Fruit fly (Drosophila melanogaster) whole organism, embryonic: ENCODE data around the gene heph.
A peak's percentile ranks its signal among the peaks of the same experiment; 100 is the strongest.

Source experiments
- Asciz ChIP-seq: fragments of 200-800 bp; sonication (Bioruptor generic); optimal IDR thresholded peaks from 2 replicates; lab custom pipeline; 2017; ENCODE audit warnings: missing biosample characterization, mild to moderate bottlenecking, missing genetic modification characterization, missing genetic modification reagents
- Atf6 ChIP-seq: fragments of 200-800 bp; sonication (Bioruptor generic); IDR thresholded peaks from 2 replicates; pipeline ENCODE4 v1.3.6; 2022; ENCODE audit warnings: missing biosample characterization, missing genetic modification characterization
- BEAF-32 ChIP-seq: fragments of 200-800 bp; sonication (Bioruptor generic); optimal IDR thresholded peaks from 3 replicates; lab custom pipeline; 2017; ENCODE audit warnings: missing biosample characterization, missing genetic modification characterization, mild to moderate bottlenecking, moderate library complexity, missing genetic modification reagents
- Bgb ChIP-seq: fragments of 200-800 bp; sonication (Bioruptor generic); IDR thresholded peaks from 2 replicates; pipeline ENCODE4 v1.3.6; 2022; ENCODE audit warnings: missing biosample characterization, missing genetic modification characterization; ENCODE audit not compliant: partially characterized antibody
- CG11504 ChIP-seq: fragments of 200-800 bp; sonication (Bioruptor generic); optimal IDR thresholded peaks from 3 replicates; lab custom pipeline; 2019; ENCODE audit warnings: missing biosample characterization, mild to moderate bottlenecking, missing genetic modification characterization, moderate library complexity
- CG11723 ChIP-seq: fragments of 200-800 bp; sonication (Bioruptor generic); optimal IDR thresholded peaks from 2 replicates; lab custom pipeline; 2017; ENCODE audit warnings: missing biosample characterization, mild to moderate bottlenecking, missing genetic modification characterization
- CG12744 ChIP-seq: fragments of 200-800 bp; sonication (Bioruptor generic); optimal IDR thresholded peaks from 2 replicates; lab custom pipeline; 2016; ENCODE audit warnings: missing biosample characterization, missing genetic modification characterization
- CG14050 ChIP-seq: fragments of 200-800 bp; sonication (Bioruptor generic); IDR thresholded peaks from 3 replicates; pipeline ENCODE4 v1.3.6; 2022; ENCODE audit warnings: missing biosample characterization, missing genetic modification characterization
- CG17328 ChIP-seq: fragments of 200-800 bp; sonication (Bioruptor generic); IDR thresholded peaks from 2 replicates; pipeline ENCODE4 v1.3.6; 2022; ENCODE audit warnings: missing biosample characterization, missing genetic modification characterization
- CG17802 ChIP-seq: fragments of 200-800 bp; sonication (Bioruptor generic); optimal IDR thresholded peaks from 2 replicates; lab custom pipeline; 2018; ENCODE audit warnings: missing biosample characterization, mild to moderate bottlenecking, missing genetic modification characterization, moderate library complexity
- CG18764 ChIP-seq: fragments of 200-800 bp; sonication (Bioruptor generic); optimal IDR thresholded peaks from 3 replicates; lab custom pipeline; 2016; ENCODE audit warnings: missing biosample characterization, missing genetic modification characterization
- CG2120 ChIP-seq: fragments of 200-800 bp; sonication (Bioruptor generic); optimal IDR thresholded peaks from 3 replicates; lab custom pipeline; 2016; ENCODE audit warnings: missing biosample characterization, missing genetic modification characterization
- CG2129 ChIP-seq: fragments of 200-800 bp; sonication (Bioruptor generic); IDR thresholded peaks from 2 replicates; pipeline ENCODE4 v1.3.6; 2022; ENCODE audit warnings: missing biosample characterization, missing genetic modification characterization; ENCODE audit not compliant: partially characterized antibody
- CG31365 ChIP-seq: fragments of 200-800 bp; sonication (Bioruptor generic); optimal IDR thresholded peaks from 2 replicates; lab custom pipeline; 2018; ENCODE audit warnings: missing biosample characterization, mild to moderate bottlenecking, missing genetic modification characterization
- CG32532 ChIP-seq: fragments of 200-800 bp; sonication (Bioruptor generic); IDR thresholded peaks from 2 replicates; pipeline ENCODE4 v1.3.6; 2022; ENCODE audit warnings: missing biosample characterization, missing genetic modification characterization
- CG8089 ChIP-seq: fragments of 200-800 bp; sonication (Bioruptor generic); optimal IDR thresholded peaks from 3 replicates; lab custom pipeline; 2016; ENCODE audit warnings: missing biosample characterization, missing genetic modification characterization
- CG8388 ChIP-seq: fragments of 200-800 bp; sonication (Bioruptor generic); optimal IDR thresholded peaks from 2 replicates; lab custom pipeline; 2019; ENCODE audit warnings: missing biosample characterization, mild to moderate bottlenecking, missing genetic modification characterization, moderate library complexity
- CG9215 ChIP-seq: fragments of 200-800 bp; sonication (Bioruptor generic); IDR thresholded peaks from 2 replicates; pipeline ENCODE4 v1.3.6; 2022; ENCODE audit warnings: missing biosample characterization, missing genetic modification characterization
- CoRest ChIP-seq: fragments of 200-800 bp; sonication (Bioruptor generic); optimal IDR thresholded peaks from 3 replicates; lab custom pipeline; 2018; ENCODE audit warnings: missing biosample characterization, mild to moderate bottlenecking, missing genetic modification characterization, moderate library complexity
- Dll ChIP-seq: fragments of 200-800 bp; sonication (Bioruptor generic); IDR thresholded peaks from 4 replicates; pipeline ENCODE4 v1.3.6; 2022; ENCODE audit warnings: missing biosample characterization, missing genetic modification characterization; ENCODE audit not compliant: partially characterized antibody
- HLH54F ChIP-seq: fragments of 200-800 bp; sonication (Bioruptor generic); optimal IDR thresholded peaks from 3 replicates; lab custom pipeline; 2016; ENCODE audit warnings: missing biosample characterization, missing genetic modification characterization
- Hmx ChIP-seq: fragments of 200-800 bp; sonication (Bioruptor generic); optimal IDR thresholded peaks from 2 replicates; lab custom pipeline; 2016; ENCODE audit warnings: missing biosample characterization, missing genetic modification characterization
- Mrtf ChIP-seq: fragments of 200-800 bp; sonication (Bioruptor generic); IDR thresholded peaks from 3 replicates; pipeline ENCODE4 v1.3.6; 2022; ENCODE audit warnings: missing biosample characterization, missing genetic modification characterization
- NC2β ChIP-seq: fragments of 200-800 bp; sonication (Bioruptor generic); optimal IDR thresholded peaks from 2 replicates; lab custom pipeline; 2016; ENCODE audit warnings: missing biosample characterization, missing genetic modification characterization
- NFAT ChIP-seq: fragments of 200-800 bp; sonication (Bioruptor generic); IDR thresholded peaks from 2 replicates; pipeline ENCODE4 v1.3.6; 2022; ENCODE audit warnings: missing biosample characterization, missing genetic modification characterization
- NK7.1 ChIP-seq: fragments of 200-800 bp; sonication (Bioruptor generic); optimal IDR thresholded peaks from 3 replicates; lab custom pipeline; 2016; ENCODE audit warnings: missing biosample characterization, missing genetic modification characterization
- Nf-YA ChIP-seq: fragments of 200-800 bp; sonication (Bioruptor generic); IDR thresholded peaks from 2 replicates; pipeline ENCODE4 v1.3.6; 2022; ENCODE audit warnings: missing biosample characterization, missing genetic modification characterization
- Nf-YC ChIP-seq: fragments of 200-800 bp; optimal IDR thresholded peaks from 3 replicates; lab custom pipeline; 2019; ENCODE audit warnings: missing biosample characterization, mild to moderate bottlenecking, missing genetic modification characterization, moderate library complexity
- Oli ChIP-seq: fragments of 200-800 bp; sonication (Bioruptor generic); optimal IDR thresholded peaks from 2 replicates; lab custom pipeline; 2018; ENCODE audit warnings: missing biosample characterization, mild to moderate bottlenecking, missing genetic modification characterization, moderate library complexity
- Scr ChIP-seq: fragments of 200-800 bp; sonication (Bioruptor generic); IDR thresholded peaks from 2 replicates; pipeline ENCODE4 v1.3.6; 2022; ENCODE audit warnings: missing biosample characterization, missing genetic modification characterization; ENCODE audit not compliant: partially characterized antibody
- Six4 ChIP-seq: fragments of 200-800 bp; sonication (Bioruptor generic); optimal IDR thresholded peaks from 2 replicates; lab custom pipeline; 2016; ENCODE audit warnings: missing biosample characterization, missing genetic modification characterization
- Sox100B ChIP-seq: fragments of 200-800 bp; sonication (Bioruptor generic); optimal IDR thresholded peaks from 3 replicates; lab custom pipeline; 2018; ENCODE audit warnings: missing biosample characterization, mild to moderate bottlenecking, missing genetic modification characterization
- TFAM ChIP-seq: fragments of 200-800 bp; sonication (Bioruptor generic); optimal IDR thresholded peaks from 2 replicates; lab custom pipeline; 2017; ENCODE audit warnings: missing biosample characterization, missing genetic modification characterization, inconsistent platforms
- aop ChIP-seq: fragments of 200-800 bp; sonication (Bioruptor generic); IDR thresholded peaks from 2 replicates; pipeline ENCODE4 v1.3.6; 2022; ENCODE audit warnings: missing biosample characterization, missing genetic modification characterization
- fd3F ChIP-seq: fragments of 200-800 bp; sonication (Bioruptor generic); optimal IDR thresholded peaks from 2 replicates; lab custom pipeline; 2018; ENCODE audit warnings: missing biosample characterization, mild to moderate bottlenecking, missing genetic modification characterization, moderate library complexity
- fd64A ChIP-seq: fragments of 200-800 bp; sonication (Bioruptor generic); optimal IDR thresholded peaks from 3 replicates; lab custom pipeline; 2018; ENCODE audit warnings: missing biosample characterization, mild to moderate bottlenecking, missing genetic modification characterization
- ftz-f1 ChIP-seq: fragments of 200-800 bp; sonication (Bioruptor generic); optimal IDR thresholded peaks from 2 replicates; lab custom pipeline; 2016; ENCODE audit warnings: missing biosample characterization, missing genetic modification characterization
- ind ChIP-seq: fragments of 200-800 bp; sonication (Bioruptor generic); optimal IDR thresholded peaks from 3 replicates; lab custom pipeline; 2016; ENCODE audit warnings: missing biosample characterization, missing genetic modification characterization
- inv ChIP-seq: fragments of 200-800 bp; sonication (Bioruptor generic); IDR thresholded peaks from 2 replicates; pipeline ENCODE4 v1.3.6; 2022; ENCODE audit warnings: missing biosample characterization, missing genetic modification characterization; ENCODE audit not compliant: partially characterized antibody
- kay ChIP-seq: fragments of 200-800 bp; sonication (Bioruptor generic); optimal IDR thresholded peaks from 2 replicates; lab custom pipeline; 2016; ENCODE audit warnings: missing biosample characterization, missing genetic modification characterization
- lmd ChIP-seq: fragments of 200-800 bp; sonication (Bioruptor generic); IDR thresholded peaks from 2 replicates; pipeline ENCODE4 v1.3.6; 2022; ENCODE audit warnings: missing biosample characterization, missing genetic modification characterization
- pb ChIP-seq: fragments of 200-800 bp; sonication (Bioruptor generic); optimal IDR thresholded peaks from 3 replicates; lab custom pipeline; 2016; ENCODE audit warnings: missing biosample characterization, missing genetic modification characterization
- pfk ChIP-seq: fragments of 200-800 bp; sonication (Bioruptor generic); optimal IDR thresholded peaks from 2 replicates; lab custom pipeline; 2018; ENCODE audit warnings: missing biosample characterization, mild to moderate bottlenecking, missing genetic modification characterization, moderate library complexity
- pnt ChIP-seq: fragments of 200-800 bp; sonication (Bioruptor generic); optimal IDR thresholded peaks from 3 replicates; lab custom pipeline; 2016; ENCODE audit warnings: missing biosample characterization, missing genetic modification characterization
- pzg ChIP-seq: fragments of 200-800 bp; sonication (Bioruptor generic); optimal IDR thresholded peaks from 3 replicates; lab custom pipeline; 2018; ENCODE audit warnings: missing biosample characterization, mild to moderate bottlenecking, missing genetic modification characterization, moderate library complexity
- tin ChIP-seq: fragments of 200-800 bp; sonication (Bioruptor generic); optimal IDR thresholded peaks from 3 replicates; lab custom pipeline; 2016; ENCODE audit warnings: missing biosample characterization, missing genetic modification characterization
- tio ChIP-seq: fragments of 200-800 bp; sonication (Bioruptor generic); optimal IDR thresholded peaks from 2 replicates; lab custom pipeline; 2017; ENCODE audit warnings: missing biosample characterization, missing genetic modification characterization, inconsistent platforms
- tll ChIP-seq, 2 experiments: fragments of 200-800 bp in 1 of 2; fragments of >200 bp in 1 of 2; sonication (Bioruptor generic) in 1 of 2; optimal IDR thresholded peaks; 2 replicates each; lab custom pipeline; 2017 to 2019; ENCODE audit warnings: missing biosample characterization in 2 of 2, missing genetic modification characterization in 2 of 2, mild to moderate bottlenecking in 1 of 2, moderate library complexity in 1 of 2
- unc-4 ChIP-seq: fragments of 200-800 bp; sonication (Bioruptor generic); IDR thresholded peaks from 2 replicates; pipeline ENCODE4 v1.3.6; 2022; ENCODE audit warnings: missing biosample characterization, missing genetic modification characterization; ENCODE audit not compliant: partially characterized antibody
- usp ChIP-seq: fragments of >200 bp; optimal IDR thresholded peaks from 2 replicates; lab custom pipeline; 2017; ENCODE audit warnings: missing biosample characterization, missing genetic modification characterization

heph gene

dm6 chr3R:31805228-31805738 is 210.0 kb downstream of the heph start, which contains the start of the genes CG42233 and CG1971 (continued):
- TF ChIP-seq Nf-YA (GFP tag; lab: Robert Waterston, UW) (no peak), Six4 (GFP tag; lab: Kevin White, UChicago) (no peak), tll (GFP tag; optimal IDR thresholded peaks at IDR 0.05; lab: Kevin White, UChicago) (no peak), CG12744 (GFP tag; lab: Kevin White, UChicago) (no peak), Hmx (GFP tag; lab: Kevin White, UChicago) (no peak), fd64A (GFP tag; lab: Kevin White, UChicago) (no peak), CG32532 (GFP tag; lab: Robert Waterston, UW) (peak; percentile 34; the same call in 1 of the 2 replicates), NC2β (no peak), Oli (tag; lab: Kevin White, UChicago) (peak; percentile 27), inv (GFP tag; lab: Robert Waterston, UW) (no peak), tio (GFP tag; lab: Kevin White, UChicago) (no peak), pnt (GFP tag; lab: Kevin White, UChicago) (no peak), CG11504 (no peak), NK7.1 (no peak), Asciz (no peak), CG9215 (GFP tag; lab: Robert Waterston, UW) (no peak), CG14050 (GFP tag; lab: Robert Waterston, UW) (no peak), ind (GFP tag; lab: Kevin White, UChicago) (peak; percentile 30), aop (GFP tag; lab: Robert Waterston, UW) (no peak), Atf6 (GFP tag; lab: Robert Waterston, UW) (peak; percentile 25; the same call in 1 of the 2 replicates), CG17328 (GFP tag; lab: Robert Waterston, UW) (no peak), CG8089 (GFP tag; lab: Kevin White, UChicago) (no peak), CG18764 (GFP tag; lab: Kevin White, UChicago) (no peak), Mrtf (GFP tag; lab: Robert Waterston, UW) (no peak), usp (GFP tag; lab: Kevin White, UChicago) (no peak), NFAT (GFP tag; lab: Robert Waterston, UW) (no peak), pb (GFP tag; lab: Kevin White, UChicago) (no peak), Dll (GFP tag; lab: Robert Waterston, UW) (peak; percentile 48; the same call in 1 of the 4 replicates), Bgb (GFP tag; lab: Robert Waterston, UW) (no peak), fd3F (GFP tag; lab: Kevin White, UChicago) (no peak), unc-4 (GFP tag; lab: Robert Waterston, UW) (no peak), CG2120 (GFP tag; lab: Kevin White, UChicago) (no peak), CG17802 (tag; lab: Kevin White, UChicago) (no peak), Sox100B (GFP tag; lab: Kevin White, UChicago) (no peak), pzg (GFP tag; lab: Kevin White, UChicago) (no peak), ftz-f1 (GFP tag; lab: Kevin White, UChicago) (no peak), CG8388 (GFP tag; lab: Kevin White, UChicago) (peak; percentile 34), CoRest (no peak), Nf-YC (tag; lab: Kevin White, UChicago) (no peak), lmd (GFP tag; lab: Robert Waterston, UW) (0 out of 2 replicates have a peak, but pooled peaks have one; percentile 23), HLH54F (GFP tag; lab: Kevin White, UChicago) (peak; percentile 19), kay (GFP tag; lab: Kevin White, UChicago) (no peak), BEAF-32 (peak; percentile 16), pfk (GFP tag; lab: Kevin White, UChicago) (no peak), TFAM (GFP tag; lab: Kevin White, UChicago) (no peak), CG11723 (GFP tag; lab: Kevin White, UChicago) (no peak), Scr (GFP tag; lab: Robert Waterston, UW) (0 out of 2 replicates have a peak, but pooled peaks have one; percentile 11), CG31365 (tag; lab: Kevin White, UChicago) (no peak), tin (GFP tag; lab: Kevin White, UChicago) (no peak), CG2129 (GFP tag; lab: Robert Waterston, UW) (no peak)
